Worm (Caenorhabditis elegans) whole organism, L1 larva: ENCODE measurements around the gene cct-6.

Source experiments
- C16A3.4 ChIP-seq: fragments of 150-350 bp; optimal IDR thresholded peaks from 2 replicates; lab custom pipeline; 2014; ENCODE audit warnings: missing biosample characterization, missing genetic modification characterization
- C34B4.2 ChIP-seq: sonication (generic microtip); optimal IDR thresholded peaks from 2 replicates; lab custom pipeline; 2017; ENCODE audit warnings: mild to moderate bottlenecking, missing genetic modification characterization, missing compliant biosample characterization
- aha-1 ChIP-seq: fragments of 150-350 bp; optimal IDR thresholded peaks from 2 replicates; lab custom pipeline; 2014; ENCODE audit warnings: missing biosample characterization, missing genetic modification characterization
- alr-1 ChIP-seq: fragments of 200-800 bp; sonication (Bioruptor generic); optimal IDR thresholded peaks from 2 replicates; lab custom pipeline; 2018; ENCODE audit warnings: borderline replicate concordance, mild to moderate bottlenecking, missing genetic modification characterization, missing compliant biosample characterization
- aly-2 ChIP-seq: fragments of 150-350 bp; optimal IDR thresholded peaks from 2 replicates; lab custom pipeline; 2014; ENCODE audit warnings: missing biosample characterization, missing genetic modification characterization
- ama-1 ChIP-seq: fragments of 150-350 bp; optimal IDR thresholded peaks from 2 replicates; lab custom pipeline; 2014
- ceh-88 ChIP-seq: fragments of 200-800 bp; sonication (Bioruptor generic); IDR thresholded peaks from 2 replicates; pipeline ENCODE4 v1.3.6; 2022; ENCODE audit warnings: missing genetic modification characterization, missing compliant biosample characterization
- ceh-90 ChIP-seq: sonication (generic microtip); optimal IDR thresholded peaks from 2 replicates; lab custom pipeline; 2016; ENCODE audit warnings: missing genetic modification characterization, missing compliant biosample characterization
- dpl-1 ChIP-seq, 3 experiments: fragments of 150-350 bp in 2 of 3; sonication (generic microtip) in 1 of 3; optimal IDR thresholded peaks; 2 replicates each; lab custom pipeline; 2014 to 2017; ENCODE audit warnings: missing biosample characterization in 3 of 3, missing genetic modification characterization in 3 of 3, missing genetic modification reagents in 3 of 3
- dsc-1 ChIP-seq: sonication (generic microtip); optimal IDR thresholded peaks from 2 replicates; lab custom pipeline; 2016; ENCODE audit warnings: mild to moderate bottlenecking, missing genetic modification characterization, missing compliant biosample characterization
- egl-13 ChIP-seq: sonication (generic microtip); optimal IDR thresholded peaks from 2 replicates; lab custom pipeline; 2016; ENCODE audit warnings: missing genotype, missing genetic modification reagents, missing genetic modification characterization, missing compliant biosample characterization
- elt-2 ChIP-seq: sonication (generic microtip); optimal IDR thresholded peaks from 2 replicates; lab custom pipeline; 2016; ENCODE audit warnings: missing genetic modification characterization, mild to moderate bottlenecking, inconsistent platforms, missing compliant biosample characterization, missing genetic modification reagents
- elt-3 ChIP-seq, 6 experiments: fragments of 150-350 bp in 1 of 6; sonication (generic microtip); optimal IDR thresholded peaks; 2 replicates each; lab custom pipeline; 2017 to 2018; ENCODE audit warnings: missing biosample characterization in 6 of 6, missing genetic modification characterization in 6 of 6, inconsistent platforms in 1 of 6
- fkh-10 ChIP-seq: sonication (generic microtip); optimal IDR thresholded peaks from 2 replicates; lab custom pipeline; 2017; ENCODE audit warnings: missing biosample characterization, missing genetic modification reagents, missing genetic modification characterization
- fkh-4 ChIP-seq: sonication (generic microtip); optimal IDR thresholded peaks from 2 replicates; lab custom pipeline; 2016; ENCODE audit warnings: missing compliant biosample characterization, missing genetic modification characterization, borderline replicate concordance
- fkh-8 ChIP-seq: sonication (generic microtip); optimal IDR thresholded peaks from 2 replicates; lab custom pipeline; 2016; ENCODE audit warnings: mild to moderate bottlenecking, missing genetic modification characterization, missing compliant biosample characterization
- hlh-17 ChIP-seq: fragments of 200-800 bp; sonication (Bioruptor generic); optimal IDR thresholded peaks from 2 replicates; lab custom pipeline; 2018; ENCODE audit warnings: missing genetic modification characterization, mild to moderate bottlenecking, missing compliant biosample characterization, moderate library complexity, borderline replicate concordance
- isw-1 ChIP-seq: fragments of 200-800 bp; sonication (Bioruptor generic); IDR thresholded peaks from 2 replicates; pipeline ENCODE4 v1.3.6; 2022; ENCODE audit warnings: missing genetic modification characterization, missing compliant biosample characterization
- jun-1 ChIP-seq: fragments of 150-350 bp; optimal IDR thresholded peaks from 2 replicates; lab custom pipeline; 2014; ENCODE audit warnings: missing biosample characterization, missing genetic modification reagents, missing genetic modification characterization
- lin-13 ChIP-seq: fragments of 150-350 bp; optimal IDR thresholded peaks from 2 replicates; lab custom pipeline; 2014; ENCODE audit warnings: missing biosample characterization, missing genetic modification reagents, missing genetic modification characterization
- lin-14 ChIP-seq: fragments of 200-800 bp; sonication (Bioruptor generic); optimal IDR thresholded peaks from 2 replicates; lab custom pipeline; 2018; ENCODE audit warnings: mild to moderate bottlenecking, missing genetic modification characterization, moderate library complexity, missing compliant biosample characterization
- lin-35 ChIP-seq, 2 experiments: fragments of 150-350 bp; optimal IDR thresholded peaks; 2 replicates each; lab custom pipeline; 2014; ENCODE audit warnings: missing biosample characterization in 2 of 2, missing genetic modification characterization in 2 of 2, missing genetic modification reagents in 2 of 2
- lir-3 ChIP-seq: sonication (generic microtip); optimal IDR thresholded peaks from 2 replicates; lab custom pipeline; 2016; ENCODE audit warnings: mild to moderate bottlenecking, missing genetic modification characterization, moderate library complexity, missing compliant biosample characterization; ENCODE audit not compliant: poor library complexity
- lsy-2 ChIP-seq, 2 experiments: fragments of 150-350 bp; optimal IDR thresholded peaks; 2 replicates each; lab custom pipeline; 2014; ENCODE audit warnings: missing biosample characterization in 2 of 2, missing genetic modification characterization in 2 of 2
- mab-9 ChIP-seq: fragments of 200-800 bp; sonication (Bioruptor generic); IDR thresholded peaks from 2 replicates; pipeline ENCODE4 v1.3.6; 2022; ENCODE audit warnings: missing genetic modification reagents, missing genetic modification characterization, missing compliant biosample characterization
- mdl-1 ChIP-seq, 2 experiments: fragments of 150-350 bp; optimal IDR thresholded peaks; 2 replicates each; lab custom pipeline; 2014 to 2017; ENCODE audit warnings: missing biosample characterization in 2 of 2, missing genetic modification characterization in 2 of 2, inconsistent platforms in 1 of 2
- nhr-12 ChIP-seq: sonication (generic microtip); optimal IDR thresholded peaks from 2 replicates; lab custom pipeline; 2017; ENCODE audit warnings: missing biosample characterization, missing genetic modification characterization
- nhr-20 ChIP-seq: sonication (generic microtip); optimal IDR thresholded peaks from 2 replicates; lab custom pipeline; 2016; ENCODE audit warnings: mild to moderate bottlenecking, missing genetic modification characterization, missing compliant biosample characterization
- nhr-237 ChIP-seq: fragments of 150-350 bp; optimal IDR thresholded peaks from 2 replicates; lab custom pipeline; 2014; ENCODE audit warnings: missing biosample characterization, missing genetic modification characterization
- nhr-28 ChIP-seq: fragments of 150-350 bp; optimal IDR thresholded peaks from 2 replicates; lab custom pipeline; 2014; ENCODE audit warnings: missing biosample characterization, missing genetic modification characterization
- nhr-47 ChIP-seq: sonication (generic microtip); optimal IDR thresholded peaks from 2 replicates; lab custom pipeline; 2016; ENCODE audit warnings: mild to moderate bottlenecking, missing genetic modification characterization, moderate library complexity, missing compliant biosample characterization
- nhr-71 ChIP-seq: sonication (generic microtip); optimal IDR thresholded peaks from 2 replicates; lab custom pipeline; 2016; ENCODE audit warnings: mild to moderate bottlenecking, missing genetic modification characterization, moderate library complexity, missing compliant biosample characterization
- nhr-76 ChIP-seq: sonication (generic microtip); optimal IDR thresholded peaks from 2 replicates; lab custom pipeline; 2017; ENCODE audit warnings: missing biosample characterization, missing genetic modification characterization
- nhr-85 ChIP-seq: sonication (generic microtip); peaks from one replicate; lab custom pipeline; 2016; ENCODE audit warnings: missing genetic modification characterization, inconsistent platforms, missing compliant biosample characterization
- nhr-90 ChIP-seq: sonication (generic microtip); optimal IDR thresholded peaks from 2 replicates; lab custom pipeline; 2016; ENCODE audit warnings: mild to moderate bottlenecking, missing genetic modification characterization, missing compliant biosample characterization; ENCODE audit not compliant: poor library complexity
- pag-3 ChIP-seq: sonication (generic microtip); optimal IDR thresholded peaks from 2 replicates; lab custom pipeline; 2017; ENCODE audit warnings: missing genetic modification characterization, mild to moderate bottlenecking, missing compliant biosample characterization, antibody characterized with exemption, borderline replicate concordance; ENCODE audit not compliant: insufficient read depth
- pqm-1 ChIP-seq: sonication (generic microtip); optimal IDR thresholded peaks from 3 replicates; lab custom pipeline; 2017; ENCODE audit warnings: missing biosample characterization, missing genetic modification characterization
- rnt-1 ChIP-seq: sonication (generic microtip); optimal IDR thresholded peaks from 2 replicates; lab custom pipeline; 2016; ENCODE audit warnings: mild to moderate bottlenecking, missing genetic modification characterization, moderate library complexity, missing compliant biosample characterization
- snu-23 ChIP-seq: sonication (generic microtip); optimal IDR thresholded peaks from 2 replicates; lab custom pipeline; 2016; ENCODE audit warnings: missing genetic modification characterization, missing compliant biosample characterization
- sptf-1 ChIP-seq: fragments of 150-350 bp; optimal IDR thresholded peaks from 2 replicates; lab custom pipeline; 2014; ENCODE audit warnings: missing biosample characterization, missing genetic modification characterization
- swsn-7 ChIP-seq: sonication (generic microtip); optimal IDR thresholded peaks from 2 replicates; lab custom pipeline; 2016; ENCODE audit warnings: missing genetic modification characterization, missing compliant biosample characterization
- unc-130 ChIP-seq: fragments of 150-350 bp; optimal IDR thresholded peaks from 2 replicates; lab custom pipeline; 2017; ENCODE audit warnings: missing biosample characterization, missing genetic modification characterization, inconsistent platforms
- unc-30 ChIP-seq: sonication (generic microtip); optimal IDR thresholded peaks from 2 replicates; lab custom pipeline; 2017; ENCODE audit warnings: missing biosample characterization, missing genetic modification characterization
- unc-62 ChIP-seq: fragments of 150-350 bp; optimal IDR thresholded peaks from 2 replicates; lab custom pipeline; 2014; ENCODE audit warnings: missing biosample characterization, missing genetic modification reagents, missing genetic modification characterization
- unc-98 ChIP-seq: fragments of 200-800 bp; sonication (Bioruptor generic); IDR thresholded peaks from 2 replicates; pipeline ENCODE4 v1.3.6; 2022; ENCODE audit warnings: missing genetic modification characterization, missing compliant biosample characterization
- xbp-1 ChIP-seq: sonication (generic microtip); optimal IDR thresholded peaks from 2 replicates; lab custom pipeline; 2016; ENCODE audit warnings: missing genetic modification characterization, missing compliant biosample characterization
- ztf-11 ChIP-seq, 2 experiments: sonication (generic microtip); optimal IDR thresholded peaks; 2 replicates each; lab custom pipeline; 2016 to 2017; ENCODE audit warnings: missing genetic modification characterization in 2 of 2, missing biosample characterization in 1 of 2, missing compliant biosample characterization in 1 of 2
- ztf-4 ChIP-seq: fragments of 150-350 bp; optimal IDR thresholded peaks from 2 replicates; lab custom pipeline; 2014; ENCODE audit warnings: missing biosample characterization, missing genetic modification characterization

cct-6 gene

ce11 chrIII:5872288-5872687, 16.8 kb upstream of the cct-6 start:
- TF ChIP-seq nhr-71 (tag; lab: Kevin White, UChicago) (peak; percentile 23), rnt-1 (tag; lab: Kevin White, UChicago) (peak; percentile 42), fkh-10 (GFP tag; lab: Kevin White, UChicago) (no peak), isw-1 (GFP tag; lab: Robert Waterston, UW) (no peak), ceh-88 (GFP tag; lab: Robert Waterston, UW) (no peak), alr-1 (tag; lab: Kevin White, UChicago) (no peak), aly-2 (tag; lab: Kevin White, UChicago) (no peak), dsc-1 (tag; lab: Kevin White, UChicago) (peak; percentile 98), fkh-4 (tag; lab: Kevin White, UChicago) (peak; percentile 90), lin-14 (GFP tag; lab: Kevin White, UChicago) (peak; percentile 31), pag-3 (tag; lab: Kevin White, UChicago) (no peak), lsy-2 (tag; optimal IDR thresholded peaks at IDR 0.05; lab: Kevin White, UChicago) (no peak)

ce11 chrIII:5871760-5872159, 16.3 kb upstream of the cct-6 start, which contains the start of the genes F01F1.11 and F01F1.3:
Gene F01F1.11, minus strand, starts transcription at chrIII:5871877.
Gene F01F1.3, plus strand, starts transcription at chrIII:5871938.
- TF ChIP-seq isw-1 (GFP tag; lab: Robert Waterston, UW) (peak; percentile 78), nhr-237 (tag; lab: Kevin White, UChicago) (no peak), lir-3 (tag; lab: Kevin White, UChicago) (peak; percentile 96), unc-98 (GFP tag; lab: Robert Waterston, UW) (peak; percentile 19; the same call in 1 of the 2 replicates), nhr-12 (tag; lab: Kevin White, UChicago) (no peak), nhr-71 (tag; lab: Kevin White, UChicago) (peak; percentile 92), nhr-47 (tag; lab: Kevin White, UChicago) (peak; percentile 93), dpl-1 (GFP tag; optimal IDR thresholded peaks at IDR 0.05; lab: Kevin White, UChicago) (peak; percentile 95 to 97 (median 96)), mab-9 (peak; percentile 64), lin-35 (GFP tag; optimal IDR thresholded peaks at IDR 0.05; lab: Kevin White, UChicago) (peak; percentile 97 to 98), pqm-1 (no peak), C16A3.4 (peak; percentile 81), nhr-28 (no peak), elt-2 (tag; lab: Kevin White, UChicago) (peak; percentile 52), ztf-4 (no peak), C34B4.2 (no peak), fkh-8 (tag; lab: Kevin White, UChicago) (peak; percentile 83), pag-3 (tag; lab: Kevin White, UChicago) (no peak), egl-13 (peak; percentile 90), snu-23 (GFP tag; lab: Kevin White, UChicago) (peak; percentile 90), lin-13 (peak; percentile 83), elt-3 (tag; optimal IDR thresholded peaks at IDR 0.05; lab: Kevin White, UChicago) (peak in 2 of 6 experiments; percentile 40 to 60), unc-130 (tag; lab: Kevin White, UChicago) (peak; percentile 74), swsn-7 (peak; percentile 89), nhr-90 (peak; percentile 92), ztf-11 (tag; optimal IDR thresholded peaks at IDR 0.05; lab: Kevin White, UChicago) (peak in 1 of 2 experiments; percentile 95), xbp-1 (tag; lab: Kevin White, UChicago) (peak; percentile 89), unc-30 (no peak), unc-62 (GFP tag; lab: Kevin White, UChicago) (no peak), aly-2 (tag; lab: Kevin White, UChicago) (peak; percentile 51), mdl-1 (tag; optimal IDR thresholded peaks at IDR 0.05; lab: Kevin White, UChicago) (peak in 1 of 2 experiments; percentile 57), nhr-76 (tag; lab: Kevin White, UChicago) (no peak), rnt-1 (tag; lab: Kevin White, UChicago) (peak; percentile 99), sptf-1 (no peak), jun-1 (peak; percentile 72), nhr-85 (tag; lab: Kevin White, UChicago) (peak; percentile 96), nhr-20 (tag; lab: Kevin White, UChicago) (peak; percentile 89), aha-1 (tag; lab: Kevin White, UChicago) (no peak), fkh-4 (tag; lab: Kevin White, UChicago) (peak; percentile 81), ceh-90 (peak; percentile 91), fkh-10 (GFP tag; lab: Kevin White, UChicago) (no peak), ama-1 (lab: Kevin White, UChicago) (no peak), lsy-2 (tag; optimal IDR thresholded peaks at IDR 0.05; lab: Kevin White, UChicago) (peak; percentile 84 to 88), hlh-17 (no peak)
